Worm (Caenorhabditis elegans) whole organism, early embryonic: ENCODE data around the gene T26G10.3.
"Not testable (repeated sequence)": the region's sequence is repeated elsewhere in the genome, so short reads cannot be mapped to it uniquely, and the experiment has no call there.

Experiments
- B0310.2 ChIP-seq: sonication (generic microtip); optimal IDR thresholded peaks from 2 replicates; lab custom pipeline; 2016; ENCODE audit warnings: mild to moderate bottlenecking, missing genetic modification characterization, missing compliant biosample characterization
- F13C5.2 ChIP-seq: sonication (generic microtip); optimal IDR thresholded peaks from 2 replicates; lab custom pipeline; 2017; ENCODE audit warnings: mild to moderate bottlenecking, missing genetic modification characterization, inconsistent platforms, missing compliant biosample characterization
- aly-1 ChIP-seq: sonication (generic microtip); optimal IDR thresholded peaks from 2 replicates; lab custom pipeline; 2016; ENCODE audit warnings: missing genetic modification characterization, missing compliant biosample characterization
- ama-1 ChIP-seq: fragments of 150-350 bp; optimal IDR thresholded peaks from 2 replicates; lab custom pipeline; 2014
- ceh-13 ChIP-seq: fragments of 200-800 bp; sonication (Bioruptor generic); optimal IDR thresholded peaks from 2 replicates; lab custom pipeline; 2018; ENCODE audit warnings: mild to moderate bottlenecking, missing genetic modification characterization, missing compliant biosample characterization
- ceh-36 ChIP-seq: sonication (generic microtip); optimal IDR thresholded peaks from 2 replicates; lab custom pipeline; 2016; ENCODE audit warnings: missing genetic modification characterization, inconsistent platforms, missing compliant biosample characterization
- ets-7 ChIP-seq: sonication (generic microtip); optimal IDR thresholded peaks from 2 replicates; lab custom pipeline; 2016; ENCODE audit warnings: missing genotype, missing genetic modification characterization, missing compliant biosample characterization
- hmbx-1 ChIP-seq: sonication (generic microtip); optimal IDR thresholded peaks from 2 replicates; lab custom pipeline; 2016; ENCODE audit warnings: mild to moderate bottlenecking, missing genetic modification characterization, missing compliant biosample characterization
- scrt-1 ChIP-seq: fragments of 200-800 bp; sonication (Bioruptor generic); IDR thresholded peaks from 2 replicates; pipeline ENCODE4 v1.3.6; 2022; ENCODE audit warnings: missing genetic modification characterization, missing compliant biosample characterization
- sea-1 ChIP-seq: fragments of 200-800 bp; sonication (Bioruptor generic); conservative IDR thresholded peaks from 2 replicates; pipeline ENCODE4 v1.3.6; 2022; ENCODE audit warnings: missing genetic modification characterization, missing compliant biosample characterization
- tbx-11 ChIP-seq: fragments of 200-800 bp; sonication (Bioruptor generic); IDR thresholded peaks from 2 replicates; pipeline ENCODE4 v1.3.6; 2022; ENCODE audit warnings: missing genetic modification characterization, missing compliant biosample characterization
- tbx-37 ChIP-seq: fragments of 200-800 bp; sonication (Bioruptor generic); conservative IDR thresholded peaks from 2 replicates; pipeline ENCODE4 v1.3.6; 2022; ENCODE audit warnings: missing genetic modification reagents, missing genetic modification characterization, missing compliant biosample characterization
- tra-4 ChIP-seq: sonication (generic microtip); optimal IDR thresholded peaks from 2 replicates; lab custom pipeline; 2017; ENCODE audit warnings: missing genetic modification characterization, missing compliant biosample characterization

DNA sequence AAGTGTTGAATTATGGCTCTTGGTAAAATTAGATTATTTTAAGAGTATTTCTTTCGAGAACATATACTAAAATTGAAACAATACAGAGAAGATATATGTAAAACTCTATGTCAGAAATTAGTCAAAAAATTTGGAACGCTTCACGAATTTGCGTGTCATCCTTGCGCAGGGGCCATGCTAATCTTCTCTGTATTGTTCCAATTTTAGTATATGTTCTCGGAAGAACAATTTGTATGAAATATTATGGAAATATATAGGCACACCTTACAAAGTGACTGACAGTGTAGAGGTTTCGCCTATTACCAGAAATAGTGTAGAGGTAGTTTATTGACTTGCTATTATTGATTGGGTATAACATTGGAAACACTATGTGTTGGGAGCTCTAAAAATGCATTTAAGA is 34.4 kb upstream of the T26G10.3 start:
- not testable (repeated sequence) for TF ChIP-seq ama-1 (lab: Kevin White, UChicago); sea-1 (GFP tag; lab: Robert Waterston, UW); ceh-36; B0310.2 (tag; lab: Kevin White, UChicago); aly-1; ets-7 (tag; lab: Kevin White, UChicago); tbx-37 (GFP tag; lab: Robert Waterston, UW); F13C5.2; ceh-13; scrt-1 (GFP tag; lab: Robert Waterston, UW); tra-4 (tag; lab: Kevin White, UChicago); tbx-11; hmbx-1 (tag; lab: Kevin White, UChicago)
